Worm (Caenorhabditis elegans) whole organism, mixed stage, embryonic: ENCODE data around the gene Y66D12A.8.
A peak's percentile ranks its signal among the peaks of the same experiment; 100 is the strongest.

Source experiments
- M03D4.4 ChIP-seq: sonication (generic microtip); optimal IDR thresholded peaks from 2 replicates; lab custom pipeline; 2017; ENCODE audit warnings: mild to moderate bottlenecking, missing genetic modification characterization, missing compliant biosample characterization
- bed-3 ChIP-seq: fragments of 200-800 bp; sonication (Bioruptor generic); optimal IDR thresholded peaks from 3 replicates; lab custom pipeline; 2018; ENCODE audit warnings: mild to moderate bottlenecking, missing genetic modification characterization, moderate library complexity, missing compliant biosample characterization
- blmp-1 ChIP-seq: fragments of 150-350 bp; optimal IDR thresholded peaks from 2 replicates; lab custom pipeline; 2014; ENCODE audit warnings: missing biosample characterization, missing genetic modification characterization
- ceh-39 ChIP-seq: fragments of 150-350 bp; optimal IDR thresholded peaks from 2 replicates; lab custom pipeline; 2014; ENCODE audit warnings: missing biosample characterization, missing genetic modification characterization
- ceh-43 ChIP-seq: fragments of 200-800 bp; sonication (Bioruptor generic); optimal IDR thresholded peaks from 2 replicates; lab custom pipeline; 2018; ENCODE audit warnings: mild to moderate bottlenecking, missing genetic modification characterization, moderate library complexity, missing compliant biosample characterization
- ceh-83 ChIP-seq: fragments of 200-800 bp; sonication (Bioruptor generic); optimal IDR thresholded peaks from 2 replicates; lab custom pipeline; 2018; ENCODE audit warnings: mild to moderate bottlenecking, missing genetic modification characterization, missing compliant biosample characterization
- cnd-1 ChIP-seq: fragments of 200-800 bp; sonication (Bioruptor generic); optimal IDR thresholded peaks from 2 replicates; lab custom pipeline; 2018; ENCODE audit warnings: mild to moderate bottlenecking, missing genetic modification characterization, missing compliant biosample characterization
- drap-1 ChIP-seq: fragments of 200-800 bp; sonication (Bioruptor generic); optimal IDR thresholded peaks from 3 replicates; lab custom pipeline; 2018; ENCODE audit warnings: mild to moderate bottlenecking, missing genetic modification characterization, missing compliant biosample characterization
- elt-1 ChIP-seq: sonication (generic microtip); optimal IDR thresholded peaks from 2 replicates; lab custom pipeline; 2017; ENCODE audit warnings: missing genetic modification characterization, mild to moderate bottlenecking, missing compliant biosample characterization, antibody characterized with exemption, moderate library complexity, borderline replicate concordance; ENCODE audit not compliant: insufficient read depth
- elt-3 ChIP-seq: fragments of 150-350 bp; optimal IDR thresholded peaks from 2 replicates; lab custom pipeline; 2014; ENCODE audit warnings: missing biosample characterization, missing genetic modification characterization
- flh-1 ChIP-seq: fragments of 200-800 bp; sonication (Bioruptor generic); optimal IDR thresholded peaks from 2 replicates; lab custom pipeline; 2018; ENCODE audit warnings: mild to moderate bottlenecking, missing genetic modification characterization, moderate library complexity, missing compliant biosample characterization
- ham-2 ChIP-seq: fragments of 200-800 bp; sonication (Bioruptor generic); optimal IDR thresholded peaks from 2 replicates; lab custom pipeline; 2018; ENCODE audit warnings: mild to moderate bottlenecking, missing genetic modification characterization, missing compliant biosample characterization
- lin-32 ChIP-seq: fragments of 200-800 bp; sonication (Bioruptor generic); optimal IDR thresholded peaks from 2 replicates; lab custom pipeline; 2018; ENCODE audit warnings: mild to moderate bottlenecking, missing genetic modification characterization, missing compliant biosample characterization
- lsy-2 ChIP-seq: fragments of 150-350 bp; optimal IDR thresholded peaks from 2 replicates; lab custom pipeline; 2014; ENCODE audit warnings: missing biosample characterization, missing genetic modification characterization
- mab-5 ChIP-seq: fragments of 150-350 bp; optimal IDR thresholded peaks from 2 replicates; lab custom pipeline; 2014; ENCODE audit warnings: missing biosample characterization, missing genetic modification characterization
- mep-1 ChIP-seq: fragments of 150-350 bp; optimal IDR thresholded peaks from 2 replicates; lab custom pipeline; 2017; ENCODE audit warnings: missing biosample characterization, missing genetic modification reagents, missing genetic modification characterization, inconsistent platforms
- mls-2 ChIP-seq: sonication (generic microtip); optimal IDR thresholded peaks from 2 replicates; lab custom pipeline; 2016; ENCODE audit warnings: mild to moderate bottlenecking, missing genetic modification characterization, moderate library complexity, missing compliant biosample characterization
- nhr-12 ChIP-seq: fragments of 150-350 bp; optimal IDR thresholded peaks from 2 replicates; lab custom pipeline; 2014; ENCODE audit warnings: missing biosample characterization, missing genetic modification characterization
- nhr-2 ChIP-seq: fragments of 150-350 bp; optimal IDR thresholded peaks from 2 replicates; lab custom pipeline; 2014; ENCODE audit warnings: missing biosample characterization, missing genetic modification characterization
- nhr-28 ChIP-seq: fragments of 150-350 bp; optimal IDR thresholded peaks from 2 replicates; lab custom pipeline; 2014; ENCODE audit warnings: missing biosample characterization, missing genetic modification characterization
- nhr-76 ChIP-seq: sonication (generic microtip); optimal IDR thresholded peaks from 2 replicates; lab custom pipeline; 2017; ENCODE audit warnings: missing biosample characterization, missing genetic modification characterization
- pha-4 ChIP-seq: fragments of 150-350 bp; optimal IDR thresholded peaks from 2 replicates; lab custom pipeline; 2018; ENCODE audit warnings: missing biosample characterization, missing genetic modification reagents, missing genetic modification characterization
- sem-2 ChIP-seq: fragments of 200-800 bp; sonication (Bioruptor generic); optimal IDR thresholded peaks from 2 replicates; lab custom pipeline; 2018; ENCODE audit warnings: mild to moderate bottlenecking, missing genetic modification characterization, missing compliant biosample characterization
- tbx-8 ChIP-seq: fragments of 200-800 bp; sonication (Bioruptor generic); optimal IDR thresholded peaks from 2 replicates; lab custom pipeline; 2018; ENCODE audit warnings: mild to moderate bottlenecking, missing genetic modification characterization, moderate library complexity, missing compliant biosample characterization
- unc-120 ChIP-seq: sonication (generic microtip); optimal IDR thresholded peaks from 2 replicates; lab custom pipeline; 2017; ENCODE audit warnings: missing genetic modification characterization, missing compliant biosample characterization; ENCODE audit not compliant: poor library complexity, severe bottlenecking
- unc-39 ChIP-seq: fragments of 150-350 bp; optimal IDR thresholded peaks from 2 replicates; lab custom pipeline; 2014; ENCODE audit warnings: missing biosample characterization, missing genetic modification characterization
- unc-62 ChIP-seq: fragments of 150-350 bp; optimal IDR thresholded peaks from 2 replicates; lab custom pipeline; 2014; ENCODE audit warnings: missing biosample characterization, missing genetic modification reagents, missing genetic modification characterization
- zip-8 ChIP-seq: fragments of 150-350 bp; optimal IDR thresholded peaks from 2 replicates; lab custom pipeline; 2014; ENCODE audit warnings: missing biosample characterization, missing genetic modification characterization
- ztf-11 ChIP-seq: fragments of 150-350 bp; optimal IDR thresholded peaks from 2 replicates; lab custom pipeline; 2014; ENCODE audit warnings: missing biosample characterization, missing genetic modification characterization

Y66D12A.8 gene

ce11 chrIII:11567837-11568236, 6.2 kb upstream of the Y66D12A.8 start, which contains the start of gene psme-3:
psme-3 (plus strand) TSS chrIII:11568137.
- no peak for TF ChIP-seq blmp-1 (tag; lab: Kevin White, UChicago)
- no peak for TF ChIP-seq ztf-11
- no peak for TF ChIP-seq bed-3
- TF ChIP-seq nhr-12 (tag; lab: Kevin White, UChicago) = no peak
- no peak for TF ChIP-seq unc-120 (tag; lab: Kevin White, UChicago)

ce11 chrIII:11579380-11579779, 5.4 kb downstream of the Y66D12A.8 start:
- TF ChIP-seq drap-1 (no peak), lin-32 (GFP tag; lab: Kevin White, UChicago) (no peak), mls-2 (no peak), pha-4 (tag; lab: Kevin White, UChicago) (no peak), elt-3 (no peak), bed-3 (no peak), lsy-2 (tag; lab: Kevin White, UChicago) (no peak), nhr-2 (tag; lab: Kevin White, UChicago) (no peak), sem-2 (GFP tag; lab: Kevin White, UChicago) (no peak), ceh-39 (tag; lab: Kevin White, UChicago) (no peak), flh-1 (no peak), mep-1 (tag; lab: Kevin White, UChicago) (no peak), mab-5 (no peak)

DNA sequence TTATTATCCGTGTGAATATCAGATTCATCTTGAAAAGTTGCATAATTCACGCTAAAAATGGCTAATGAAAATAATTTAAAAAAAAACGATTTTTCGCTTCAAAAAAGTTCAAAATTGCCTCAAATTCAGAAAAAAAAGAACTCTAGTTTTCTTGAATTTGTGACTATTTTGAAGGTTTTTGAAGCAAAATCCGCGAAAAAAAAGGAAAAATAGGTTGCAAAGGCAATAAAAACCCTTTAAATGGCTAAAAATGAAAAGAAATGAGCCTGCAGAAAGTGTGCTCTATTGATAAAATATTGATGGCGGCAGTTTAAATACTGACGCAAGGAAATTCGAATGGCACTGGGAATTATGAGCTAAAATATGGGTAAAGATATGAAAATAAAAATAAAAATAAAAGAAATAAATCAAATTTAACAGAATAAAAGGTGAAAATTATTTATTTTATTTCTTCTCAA, 6.4 kb downstream of the Y66D12A.8 start, which contains the start of gene Y66D12A.7:
Y66D12A.7 (minus strand) TSS at position 51 of the 458 bp plus-strand sequence.
- no peak for TF ChIP-seq elt-1 (tag; lab: Kevin White, UChicago)
- TF ChIP-seq unc-120 (tag; lab: Kevin White, UChicago) = peak; percentile 13

DNA sequence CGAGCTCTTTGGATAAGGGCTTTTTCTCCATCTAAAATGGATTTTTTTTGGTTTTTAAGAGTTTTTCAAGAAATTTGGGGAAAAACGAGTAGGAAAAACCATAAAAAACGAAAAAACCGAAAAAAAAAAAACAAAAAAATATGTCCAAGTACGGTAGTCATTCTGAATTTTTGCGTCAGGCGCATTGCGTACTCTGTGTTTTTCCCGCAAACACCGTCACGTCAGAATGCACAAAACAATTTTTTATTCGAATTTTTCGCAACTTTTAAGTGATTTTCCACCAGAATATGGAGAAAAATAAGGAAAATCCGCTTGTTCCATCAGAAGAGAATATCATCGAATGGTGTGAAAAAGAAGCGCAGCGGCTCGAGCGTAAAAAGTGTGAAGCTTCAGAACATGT, 7.4 kb downstream of the Y66D12A.8 start, which contains the start of the genes Y66D12A.6 and ceh-92:
Y66D12A.6 (minus strand) TSS at position 31 of the 400 bp plus-strand sequence.
ceh-92 (plus strand) TSS at position 229 of the 400 bp plus-strand sequence.
- TF ChIP-seq nhr-76 (tag; lab: Kevin White, UChicago) = no peak
- no peak for TF ChIP-seq flh-1
- no peak for TF ChIP-seq mep-1 (tag; lab: Kevin White, UChicago)
- no peak for TF ChIP-seq nhr-12 (tag; lab: Kevin White, UChicago)
- no peak for TF ChIP-seq ceh-43
- TF ChIP-seq drap-1 = no peak
- no peak for TF ChIP-seq blmp-1 (tag; lab: Kevin White, UChicago)
- TF ChIP-seq nhr-28 = no peak
- no peak for TF ChIP-seq ham-2
- no peak for TF ChIP-seq ceh-83
- TF ChIP-seq elt-1 (tag; lab: Kevin White, UChicago) = no peak
- TF ChIP-seq cnd-1 (tag; lab: Kevin White, UChicago) = no peak
- no peak for TF ChIP-seq zip-8 (tag; lab: Kevin White, UChicago)
- TF ChIP-seq pha-4 (tag; lab: Kevin White, UChicago) = no peak
- no peak for TF ChIP-seq lin-32 (GFP tag; lab: Kevin White, UChicago)

DNA sequence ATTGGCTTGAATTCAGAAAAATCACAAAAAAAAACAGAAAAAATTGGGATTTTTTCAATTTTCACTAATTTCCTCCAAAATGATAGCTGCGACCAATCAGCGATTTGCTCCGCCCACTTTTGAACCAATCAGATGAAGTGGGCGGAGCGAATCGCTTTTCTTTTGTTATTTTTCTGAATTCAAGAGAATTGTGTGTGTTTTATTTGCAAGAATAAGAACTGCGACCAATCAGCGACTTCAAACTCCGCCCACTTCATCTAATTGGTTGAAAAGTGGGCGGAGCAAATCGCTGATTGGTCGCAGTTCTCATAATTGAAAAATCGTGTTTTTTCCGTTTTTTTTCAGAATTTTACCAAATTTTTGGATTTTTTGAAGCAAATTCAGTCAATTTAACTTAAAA, 8.5 kb downstream of the Y66D12A.8 start:
- TF ChIP-seq ceh-43 = no peak
- no peak for TF ChIP-seq lin-32 (GFP tag; lab: Kevin White, UChicago)
- TF ChIP-seq blmp-1 (tag; lab: Kevin White, UChicago) = no peak
- no peak for TF ChIP-seq ztf-11
- TF ChIP-seq mls-2 = no peak
- TF ChIP-seq nhr-12 (tag; lab: Kevin White, UChicago) = no peak
- no peak for TF ChIP-seq elt-3
- TF ChIP-seq mab-5 = no peak
- no peak for TF ChIP-seq ham-2
- TF ChIP-seq M03D4.4 (tag; lab: Kevin White, UChicago) = no peak
- no peak for TF ChIP-seq ceh-83
- no peak for TF ChIP-seq mep-1 (tag; lab: Kevin White, UChicago)
- TF ChIP-seq, all 35 proteins: peak for 0

ce11 chrIII:11588911-11589310, 14.9 kb downstream of the Y66D12A.8 start, which contains the start of gene Y66D12A.3:
Y66D12A.3 (plus strand) TSS chrIII:11589211.
- TF ChIP-seq nhr-2 (tag; lab: Kevin White, UChicago) = no peak
- TF ChIP-seq cnd-1 (tag; lab: Kevin White, UChicago) = no peak
- no peak for TF ChIP-seq drap-1
- TF ChIP-seq elt-3 = no peak
- TF ChIP-seq unc-120 (tag; lab: Kevin White, UChicago) = no peak
- no peak for TF ChIP-seq lin-32 (GFP tag; lab: Kevin White, UChicago)
- no peak for TF ChIP-seq sem-2 (GFP tag; lab: Kevin White, UChicago)
- no peak for TF ChIP-seq unc-39 (tag; lab: Kevin White, UChicago)
- no peak for TF ChIP-seq tbx-8
- no peak for TF ChIP-seq ztf-11
- TF ChIP-seq unc-62 = no peak
- TF ChIP-seq elt-1 (tag; lab: Kevin White, UChicago) = no peak
- TF ChIP-seq ceh-83 = no peak
- TF ChIP-seq, all 35 proteins: peak for 0
